In genomic region chrX:11726450-11726849, ce11 we compare ENCODE assay signal across 4 worm cellular contexts.
TF ChIP-seq lines count a peak whose summit lies in the region.

No protein-coding gene starts in this region.

TF ChIP-seq in whole organism, L1 larva, 84 proteins besides CTCF, POLR2A, EP300 and RAD21 (continues in another document):
- TF ChIP-seq dsc-1 (tag; optimal IDR thresholded peaks at IDR 0.05; lab: Kevin White, UChicago) = no peak
- no peak for TF ChIP-seq rnt-1 (tag; optimal IDR thresholded peaks at IDR 0.05; lab: Kevin White, UChicago)
- no peak for TF ChIP-seq fos-1 (tag; optimal IDR thresholded peaks at IDR 0.05; lab: Kevin White, UChicago)
- no peak for TF ChIP-seq pqm-1 (tag; optimal IDR thresholded peaks at IDR 0.05; lab: Kevin White, UChicago)
- no peak for TF ChIP-seq zag-1 (tag; optimal IDR thresholded peaks at IDR 0.05; lab: Kevin White, UChicago)
- TF ChIP-seq elt-3 (tag; optimal IDR thresholded peaks at IDR 0.05; lab: Kevin White, UChicago) = no peak
- no peak for TF ChIP-seq vab-15 (tag; optimal IDR thresholded peaks at IDR 0.05; lab: Kevin White, UChicago)
- no peak for TF ChIP-seq nhr-76 (tag; optimal IDR thresholded peaks at IDR 0.05; lab: Kevin White, UChicago)
- TF ChIP-seq efl-3 (GFP tag; optimal IDR thresholded peaks at IDR 0.05; lab: Kevin White, UChicago) = no peak
- no peak for TF ChIP-seq nhr-84 (tag; optimal IDR thresholded peaks at IDR 0.05; lab: Kevin White, UChicago)
- peak; percentile 77 for TF ChIP-seq nhr-85 (tag; lab: Kevin White, UChicago)
- TF ChIP-seq mep-1 (tag; optimal IDR thresholded peaks at IDR 0.05; lab: Kevin White, UChicago) = no peak
- TF ChIP-seq sptf-1 (tag; optimal IDR thresholded peaks at IDR 0.05; lab: Kevin White, UChicago) = no peak
- TF ChIP-seq ceh-88 (GFP tag; IDR thresholded peaks at IDR 0.05; lab: Robert Waterston, UW) = no peak
- TF ChIP-seq nhr-11 (tag; optimal IDR thresholded peaks at IDR 0.05; lab: Kevin White, UChicago) = no peak
- peak; percentile 55 for TF ChIP-seq lin-14 (GFP tag; optimal IDR thresholded peaks at IDR 0.05; lab: Kevin White, UChicago)
- TF ChIP-seq sup-37 (GFP tag; optimal IDR thresholded peaks at IDR 0.05; lab: Kevin White, UChicago) = no peak
- no peak for TF ChIP-seq xbp-1 (tag; optimal IDR thresholded peaks at IDR 0.05; lab: Kevin White, UChicago)
- no peak for TF ChIP-seq zip-4 (GFP tag; optimal IDR thresholded peaks at IDR 0.05; lab: Kevin White, UChicago)
- no peak for TF ChIP-seq fkh-8 (tag; optimal IDR thresholded peaks at IDR 0.05; lab: Kevin White, UChicago)
- TF ChIP-seq lin-35 (GFP tag; optimal IDR thresholded peaks at IDR 0.05; lab: Kevin White, UChicago) = no peak
- TF ChIP-seq blmp-1 (tag; optimal IDR thresholded peaks at IDR 0.05; lab: Kevin White, UChicago) = peak; percentile 26
- TF ChIP-seq hpl-2 (GFP tag; optimal IDR thresholded peaks at IDR 0.05; lab: Kevin White, UChicago) = no peak
- no peak for TF ChIP-seq nhr-12 (tag; optimal IDR thresholded peaks at IDR 0.05; lab: Kevin White, UChicago)
- TF ChIP-seq tbx-2 (tag; optimal IDR thresholded peaks at IDR 0.05; lab: Kevin White, UChicago) = no peak

TF ChIP-seq in whole organism, L2 larva, 48 proteins besides CTCF, POLR2A, EP300 and RAD21:
- TF ChIP-seq ceh-16 (tag; optimal IDR thresholded peaks at IDR 0.05; lab: Kevin White, UChicago) = peak; percentile 66
- peak; percentile 93 for TF ChIP-seq elt-1 (tag; optimal IDR thresholded peaks at IDR 0.05; lab: Kevin White, UChicago)
- no peak for TF ChIP-seq nhr-10 (tag; optimal IDR thresholded peaks at IDR 0.05; lab: Kevin White, UChicago)
- peak; percentile 33 for TF ChIP-seq sma-9 (GFP tag; optimal IDR thresholded peaks at IDR 0.05; lab: Kevin White, UChicago)
- no peak for TF ChIP-seq sma-9 (tag; optimal IDR thresholded peaks at IDR 0.05; lab: Kevin White, UChicago)
TF ChIP-seq in whole organism, L2 larva: peak in this region for 3.

TF ChIP-seq in whole organism, L3 larva, 47 proteins besides CTCF, POLR2A, EP300 and RAD21:
- TF ChIP-seq tbx-2 (tag; optimal IDR thresholded peaks at IDR 0.05; lab: Kevin White, UChicago) = no peak
- TF ChIP-seq elt-2 (tag; optimal IDR thresholded peaks at IDR 0.05; lab: Kevin White, UChicago) = no peak
- no peak for TF ChIP-seq ceh-16 (tag; optimal IDR thresholded peaks at IDR 0.05; lab: Kevin White, UChicago)
- TF ChIP-seq nhr-237 (tag; optimal IDR thresholded peaks at IDR 0.05; lab: Kevin White, UChicago) = no peak
- TF ChIP-seq ceh-9 (tag; optimal IDR thresholded peaks at IDR 0.05; lab: Kevin White, UChicago) = no peak
- TF ChIP-seq nhr-77 (tag; optimal IDR thresholded peaks at IDR 0.05; lab: Kevin White, UChicago) = no peak
- no peak for TF ChIP-seq skn-1 (tag; optimal IDR thresholded peaks at IDR 0.05; lab: Kevin White, UChicago)
- no peak for TF ChIP-seq lin-39 (tag; optimal IDR thresholded peaks at IDR 0.05; lab: Kevin White, UChicago)
- TF ChIP-seq nhr-43 (tag; optimal IDR thresholded peaks at IDR 0.05; lab: Kevin White, UChicago; ENCODE audit: poor library complexity, severe bottlenecking) = no peak
- no peak for TF ChIP-seq hmg-11 (tag; optimal IDR thresholded peaks at IDR 0.05; lab: Kevin White, UChicago)
- no peak for TF ChIP-seq lin-15B (tag; optimal IDR thresholded peaks at IDR 0.05; lab: Kevin White, UChicago)
- TF ChIP-seq daf-12 (tag; optimal IDR thresholded peaks at IDR 0.05; lab: Kevin White, UChicago) = no peak
- no peak for TF ChIP-seq pqm-1 (tag; optimal IDR thresholded peaks at IDR 0.05; lab: Kevin White, UChicago)
- no peak for TF ChIP-seq eor-1 (tag; optimal IDR thresholded peaks at IDR 0.05; lab: Kevin White, UChicago)
- no peak for TF ChIP-seq mml-1 (tag; optimal IDR thresholded peaks at IDR 0.05; lab: Kevin White, UChicago)
- TF ChIP-seq ZK546.5 (tag; optimal IDR thresholded peaks at IDR 0.05; lab: Kevin White, UChicago) = no peak
- TF ChIP-seq egl-5 (tag; optimal IDR thresholded peaks at IDR 0.05; lab: Kevin White, UChicago) = no peak
- no peak for TF ChIP-seq snpc-4 (tag; optimal IDR thresholded peaks at IDR 0.05; lab: Kevin White, UChicago)
- no peak for TF ChIP-seq pha-4 (tag; optimal IDR thresholded peaks at IDR 0.05; lab: Kevin White, UChicago)
- TF ChIP-seq unc-62 (GFP tag; optimal IDR thresholded peaks at IDR 0.05; lab: Kevin White, UChicago) = no peak
- no peak for TF ChIP-seq sea-2 (GFP tag; optimal IDR thresholded peaks at IDR 0.05; lab: Kevin White, UChicago)
- TF ChIP-seq elt-1 (tag; optimal IDR thresholded peaks at IDR 0.05; lab: Kevin White, UChicago) = peak; percentile 89
- peak; percentile 10 for TF ChIP-seq nhr-23 (tag; optimal IDR thresholded peaks at IDR 0.05; lab: Kevin White, UChicago)
- no peak for TF ChIP-seq jun-1 (tag; optimal IDR thresholded peaks at IDR 0.05; lab: Kevin White, UChicago)
- TF ChIP-seq nhr-25 (tag; optimal IDR thresholded peaks at IDR 0.05; lab: Kevin White, UChicago) = peak; percentile 37
- TF ChIP-seq ztf-11 (tag; optimal IDR thresholded peaks at IDR 0.05; lab: Kevin White, UChicago) = no peak
- no peak for TF ChIP-seq fos-1 (tag; optimal IDR thresholded peaks at IDR 0.05; lab: Kevin White, UChicago)
- TF ChIP-seq ceh-28 (tag; optimal IDR thresholded peaks at IDR 0.05; lab: Kevin White, UChicago) = no peak
- TF ChIP-seq nfya-1 (tag; optimal IDR thresholded peaks at IDR 0.05; lab: Kevin White, UChicago; ENCODE audit: insufficient read depth) = no peak
- TF ChIP-seq egl-27 (tag; optimal IDR thresholded peaks at IDR 0.05; lab: Kevin White, UChicago) = no peak
- TF ChIP-seq aly-2 (tag; optimal IDR thresholded peaks at IDR 0.05; lab: Kevin White, UChicago) = no peak
- no peak for TF ChIP-seq fkh-10 (GFP tag; optimal IDR thresholded peaks at IDR 0.05; lab: Kevin White, UChicago)
- no peak for TF ChIP-seq unc-39 (tag; optimal IDR thresholded peaks at IDR 0.05; lab: Kevin White, UChicago)
- TF ChIP-seq ztf-4 (tag; optimal IDR thresholded peaks at IDR 0.05; lab: Kevin White, UChicago) = no peak
- TF ChIP-seq lsy-12 (tag; optimal IDR thresholded peaks at IDR 0.05; lab: Kevin White, UChicago) = no peak
- TF ChIP-seq elt-3 (tag; optimal IDR thresholded peaks at IDR 0.05; lab: Kevin White, UChicago) = peak in 1 of 3 experiments; percentile 53

TF ChIP-seq in whole organism, mixed stage, embryonic, 35 proteins besides CTCF, POLR2A, EP300 and RAD21:
- TF ChIP-seq elt-1 (tag; optimal IDR thresholded peaks at IDR 0.05; lab: Kevin White, UChicago; ENCODE audit: borderline replicate concordance, insufficient read depth) (peak; percentile 97), pha-4 (tag; optimal IDR thresholded peaks at IDR 0.05; lab: Kevin White, UChicago) (no peak), ham-2 (GFP tag; optimal IDR thresholded peaks at IDR 0.05; lab: Kevin White, UChicago) (peak; percentile 49)

Comparison
In these comparisons a context has a peak if more than half of its experiments do, and no peak if none do; other contexts are left out.
1. Of the 22 proteins assayed by ChIP-seq in both whole organism, L1 larva and whole organism, L2 larva: peak only in whole organism, L1 larva: blmp-1; only in whole organism, L2 larva: none; in both: none; in neither: 21.